Fruit fly (Drosophila melanogaster) whole organism, embryonic: ENCODE results near the gene CG6693.

Experiments used
- CHES-1-like ChIP-seq: fragments of 200-800 bp; sonication (Bioruptor generic); optimal IDR thresholded peaks from 2 replicates; lab custom pipeline; 2016; ENCODE audit warnings: missing biosample characterization, missing genetic modification characterization
- Pdp1 ChIP-seq, 2 experiments: fragments of 200-800 bp; sonication (Bioruptor generic); optimal IDR thresholded peaks; 3 replicates each; lab custom pipeline; 2016; ENCODE audit warnings: missing biosample characterization in 2 of 2, missing genetic modification characterization in 2 of 2, mild to moderate bottlenecking in 1 of 2, moderate library complexity in 1 of 2
- TFAM ChIP-seq: fragments of 200-800 bp; sonication (Bioruptor generic); optimal IDR thresholded peaks from 2 replicates; lab custom pipeline; 2017; ENCODE audit warnings: missing biosample characterization, missing genetic modification characterization, inconsistent platforms
- chn ChIP-seq: fragments of 200-800 bp; sonication (Bioruptor generic); optimal IDR thresholded peaks from 2 replicates; lab custom pipeline; 2016; ENCODE audit warnings: missing biosample characterization, missing genetic modification characterization
- usp ChIP-seq: fragments of >200 bp; optimal IDR thresholded peaks from 2 replicates; lab custom pipeline; 2017; ENCODE audit warnings: missing biosample characterization, missing genetic modification characterization

DNA sequence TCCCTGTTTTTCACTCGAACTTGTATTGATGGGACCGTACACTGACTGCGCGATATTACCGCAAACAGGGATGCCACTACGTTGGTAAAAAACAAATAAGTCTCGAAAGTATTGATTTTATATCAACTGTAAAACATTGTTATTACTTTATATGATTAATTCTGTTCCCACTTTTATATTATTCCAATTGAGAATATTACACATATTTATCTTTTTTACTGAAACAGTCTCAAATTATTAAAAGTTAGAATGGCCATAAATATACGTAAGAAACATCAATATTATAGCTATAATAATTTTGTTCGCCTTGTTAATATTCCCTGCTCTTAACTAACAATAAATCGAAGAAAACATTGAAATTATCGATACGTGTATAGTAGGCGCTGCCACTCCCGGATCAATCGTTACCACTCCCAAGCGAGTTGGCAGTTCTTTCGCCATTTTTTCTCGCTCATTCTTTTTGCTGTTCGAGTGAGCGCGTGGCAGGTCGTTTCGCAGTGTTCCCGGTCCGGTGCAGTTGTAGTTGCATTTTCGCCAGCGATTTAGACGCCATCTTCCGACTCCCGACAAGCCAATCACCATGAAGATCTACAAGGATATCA, 11.5 kb downstream of the CG6693 start, which contains the start of the genes SdhC and Tctp:
- TF ChIP-seq CHES-1-like (GFP tag; lab: Kevin White, UChicago) (peak; percentile 10), Pdp1 (GFP tag; optimal IDR thresholded peaks at IDR 0.05; lab: Kevin White, UChicago) (peak in 1 of 2 experiments; percentile 2), usp (GFP tag; lab: Kevin White, UChicago) (no peak), TFAM (GFP tag; lab: Kevin White, UChicago) (no peak), chn (GFP tag; lab: Kevin White, UChicago) (no peak)
